Fruit fly (Drosophila melanogaster): ENCODE data around the gene CG14830.

DNA sequence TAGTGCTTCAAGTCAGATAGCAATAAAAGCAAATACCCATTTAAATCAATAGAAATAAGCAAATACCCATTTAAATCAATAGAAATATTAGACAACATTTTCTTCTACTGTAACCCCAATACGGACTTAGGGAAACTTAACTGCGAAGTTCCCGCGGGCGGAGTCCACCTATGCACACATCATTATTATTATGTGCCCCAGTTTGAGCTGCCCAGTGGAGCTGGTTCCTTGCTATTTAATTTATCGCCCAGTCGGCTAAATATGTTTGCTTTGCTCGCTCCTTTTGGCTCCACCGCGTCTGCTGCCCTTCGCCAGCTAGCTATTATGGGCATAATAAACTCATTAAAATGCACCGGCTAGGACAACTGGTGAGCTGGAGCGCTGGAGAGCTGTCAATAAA, 36.9 kb upstream of the CG14830 start:
- TF ChIP-seq CG5204 (GFP tag; optimal IDR thresholded peaks at IDR 0.05) = no peak
- no peak for TF ChIP-seq CG14711 (tag; optimal IDR thresholded peaks at IDR 0.05)
- TF ChIP-seq CG33017 (tag; optimal IDR thresholded peaks at IDR 0.05) = no peak
- TF ChIP-seq CG11617 (GFP tag; optimal IDR thresholded peaks at IDR 0.05) = no peak
- no peak for TF ChIP-seq cnc (optimal IDR thresholded peaks at IDR 0.05)
- no peak for TF ChIP-seq kay (GFP tag; ENCODE audit: borderline replicate concordance)
- TF ChIP-seq Clk (GFP tag; optimal IDR thresholded peaks at IDR 0.05) = no peak
